Fruit fly (Drosophila melanogaster) whole organism, prepupa: ENCODE measurements around the gene Ppt1.

Experiments
- CG10631 ChIP-seq: fragments of 200-800 bp; sonication (Bioruptor generic); optimal IDR thresholded peaks from 2 replicates; lab custom pipeline; 2016; ENCODE audit warnings: missing biosample characterization, missing genetic modification characterization
- CG11294 ChIP-seq: fragments of 200-800 bp; sonication (Bioruptor generic); IDR thresholded peaks from 2 replicates; pipeline ENCODE4 v1.3.6; 2022; ENCODE audit warnings: missing biosample characterization, missing genetic modification characterization
- CG15336 ChIP-seq: fragments of 200-800 bp; sonication (Bioruptor generic); IDR thresholded peaks from 2 replicates; pipeline ENCODE4 v1.3.6; 2022; ENCODE audit warnings: missing biosample characterization, missing genetic modification characterization
- CG1621 ChIP-seq: fragments of 200-800 bp; sonication (Bioruptor generic); optimal IDR thresholded peaks from 3 replicates; lab custom pipeline; 2018; ENCODE audit warnings: missing biosample characterization, mild to moderate bottlenecking, missing genetic modification characterization
- CG31627 ChIP-seq: fragments of 200-800 bp; sonication (Bioruptor generic); optimal IDR thresholded peaks from 3 replicates; lab custom pipeline; 2016; ENCODE audit warnings: missing biosample characterization, missing genetic modification characterization
- CG32006 ChIP-seq: fragments of 200-800 bp; sonication (Bioruptor generic); optimal IDR thresholded peaks from 3 replicates; lab custom pipeline; 2017; ENCODE audit warnings: missing biosample characterization, mild to moderate bottlenecking, missing genetic modification characterization
- CG3919 ChIP-seq: fragments of 200-800 bp; sonication (Bioruptor generic); optimal IDR thresholded peaks from 3 replicates; lab custom pipeline; 2016; ENCODE audit warnings: missing biosample characterization, missing genetic modification characterization
- CG4318 ChIP-seq: fragments of 200-800 bp; sonication (Bioruptor generic); optimal IDR thresholded peaks from 3 replicates; lab custom pipeline; 2017; ENCODE audit warnings: missing biosample characterization, mild to moderate bottlenecking, missing genetic modification characterization
- CG6163 ChIP-seq: fragments of 200-800 bp; sonication (Bioruptor generic); IDR thresholded peaks from 3 replicates; pipeline ENCODE4 v1.3.6; 2022; ENCODE audit warnings: missing biosample characterization, missing genetic modification characterization
- CG6276 ChIP-seq: fragments of 200-800 bp; sonication (Bioruptor generic); optimal IDR thresholded peaks from 2 replicates; lab custom pipeline; 2017; ENCODE audit warnings: missing biosample characterization, mild to moderate bottlenecking, missing genetic modification characterization
- CG6792 ChIP-seq: fragments of 200-800 bp; sonication (Bioruptor generic); optimal IDR thresholded peaks from 3 replicates; lab custom pipeline; 2016; ENCODE audit warnings: missing biosample characterization, missing genetic modification characterization
- CG7368 ChIP-seq: fragments of 200-800 bp; sonication (Bioruptor generic); optimal IDR thresholded peaks from 3 replicates; lab custom pipeline; 2016; ENCODE audit warnings: missing biosample characterization, missing genetic modification characterization
- CG8119 ChIP-seq: fragments of 200-800 bp; sonication (Bioruptor generic); IDR thresholded peaks from 3 replicates; pipeline ENCODE4 v1.3.6; 2022; ENCODE audit warnings: missing biosample characterization, missing genetic modification characterization
- CG8632 ChIP-seq: fragments of 200-800 bp; sonication (Bioruptor generic); optimal IDR thresholded peaks from 3 replicates; lab custom pipeline; 2016; ENCODE audit warnings: missing biosample characterization, missing genetic modification characterization
- Eip75B ChIP-seq: fragments of 200-800 bp; sonication (Bioruptor generic); optimal IDR thresholded peaks from 3 replicates; lab custom pipeline; 2016; ENCODE audit warnings: missing biosample characterization, missing genetic modification characterization
- Eip78C ChIP-seq: fragments of 200-800 bp; sonication (Bioruptor generic); peaks from one replicate; lab custom pipeline; 2016; ENCODE audit warnings: missing biosample characterization, missing genetic modification characterization
- Eip93F ChIP-seq: fragments of 200-800 bp; sonication (Bioruptor generic); optimal IDR thresholded peaks from 2 replicates; lab custom pipeline; 2016; ENCODE audit warnings: missing biosample characterization, mild to moderate bottlenecking, missing genetic modification characterization
- Ets96B ChIP-seq: fragments of 200-800 bp; optimal IDR thresholded peaks from 2 replicates; lab custom pipeline; 2019; ENCODE audit warnings: missing biosample characterization, mild to moderate bottlenecking, missing genetic modification characterization, moderate library complexity
- Gug ChIP-seq: fragments of 200-800 bp; sonication (Bioruptor generic); IDR thresholded peaks from 2 replicates; pipeline ENCODE4 v1.3.6; 2022; ENCODE audit warnings: missing biosample characterization, missing genetic modification characterization
- Hr38 ChIP-seq: sonication (Bioruptor generic); optimal IDR thresholded peaks from 2 replicates; lab custom pipeline; 2016; ENCODE audit warnings: missing biosample characterization, missing genetic modification characterization
- Hr39 ChIP-seq: fragments of 200-800 bp; sonication (Bioruptor generic); optimal IDR thresholded peaks from 2 replicates; lab custom pipeline; 2016; ENCODE audit warnings: missing biosample characterization, missing genetic modification characterization
- Hr4 ChIP-seq: fragments of 200-800 bp; sonication (Bioruptor generic); optimal IDR thresholded peaks from 3 replicates; lab custom pipeline; 2016; ENCODE audit warnings: missing biosample characterization, missing genetic modification characterization
- Lpt ChIP-seq: fragments of 200-800 bp; sonication (Bioruptor generic); optimal IDR thresholded peaks from 3 replicates; lab custom pipeline; 2016; ENCODE audit warnings: missing biosample characterization, missing genetic modification characterization
- OdsH ChIP-seq: fragments of 200-800 bp; sonication (Bioruptor generic); optimal IDR thresholded peaks from 3 replicates; lab custom pipeline; 2016; ENCODE audit warnings: missing biosample characterization, missing genetic modification characterization
- Smox ChIP-seq: fragments of 200-800 bp; sonication (Bioruptor generic); optimal IDR thresholded peaks from 3 replicates; lab custom pipeline; 2016; ENCODE audit warnings: missing biosample characterization, missing genetic modification characterization
- Sox15 ChIP-seq: fragments of 200-800 bp; sonication (Bioruptor generic); optimal IDR thresholded peaks from 3 replicates; lab custom pipeline; 2016; ENCODE audit warnings: missing biosample characterization, missing genetic modification characterization
- dac ChIP-seq: fragments of 200-800 bp; sonication (Bioruptor generic); optimal IDR thresholded peaks from 2 replicates; lab custom pipeline; 2017; ENCODE audit warnings: missing biosample characterization, mild to moderate bottlenecking, missing genetic modification characterization
- dsx ChIP-seq: fragments of 200-800 bp; optimal IDR thresholded peaks from 3 replicates; lab custom pipeline; 2019; ENCODE audit warnings: missing biosample characterization, mild to moderate bottlenecking, missing genetic modification characterization, moderate library complexity; ENCODE audit not compliant: poor library complexity, severe bottlenecking
- eg ChIP-seq: fragments of 200-800 bp; sonication (Bioruptor generic); IDR thresholded peaks from 3 replicates; pipeline ENCODE4 v1.3.6; 2022; ENCODE audit warnings: missing biosample characterization, missing genetic modification characterization
- esn ChIP-seq: fragments of 200-800 bp; sonication (Bioruptor generic); optimal IDR thresholded peaks from 2 replicates; lab custom pipeline; 2016; ENCODE audit warnings: missing biosample characterization, mild to moderate bottlenecking, missing genetic modification characterization, moderate library complexity
- fd85E ChIP-seq: fragments of 200-800 bp; sonication (Bioruptor generic); optimal IDR thresholded peaks from 3 replicates; lab custom pipeline; 2016; ENCODE audit warnings: missing biosample characterization, missing genetic modification characterization
- fkh ChIP-seq: fragments of 200-800 bp; sonication (Bioruptor generic); optimal IDR thresholded peaks from 3 replicates; lab custom pipeline; 2017; ENCODE audit warnings: missing biosample characterization, mild to moderate bottlenecking, missing genetic modification characterization, moderate library complexity
- lz ChIP-seq: fragments of 200-800 bp; sonication (Bioruptor generic); optimal IDR thresholded peaks from 3 replicates; lab custom pipeline; 2016; ENCODE audit warnings: missing biosample characterization, missing genetic modification characterization
- net ChIP-seq: fragments of 200-800 bp; sonication (Bioruptor generic); optimal IDR thresholded peaks from 3 replicates; lab custom pipeline; 2016; ENCODE audit warnings: missing biosample characterization, missing genetic modification characterization
- salr ChIP-seq, 2 experiments: fragments of 200-800 bp; sonication (Bioruptor generic); optimal IDR thresholded peaks; 3 replicates each; lab custom pipeline; 2016 to 2018; ENCODE audit warnings: missing biosample characterization in 2 of 2, missing genetic modification characterization in 2 of 2, mild to moderate bottlenecking in 1 of 2
- spab ChIP-seq: fragments of 200-800 bp; sonication (Bioruptor generic); optimal IDR thresholded peaks from 2 replicates; lab custom pipeline; 2017; ENCODE audit warnings: missing biosample characterization, mild to moderate bottlenecking, missing genetic modification characterization, missing genetic modification reagents
- ss ChIP-seq, 2 experiments: fragments of 200-800 bp; sonication (Bioruptor generic); optimal IDR thresholded peaks; 2 replicates in 1 of 2; 3 replicates in 1 of 2; lab custom pipeline; 2017 to 2018; ENCODE audit warnings: mild to moderate bottlenecking in 2 of 2, missing biosample characterization in 2 of 2, missing genetic modification characterization in 2 of 2, moderate library complexity in 1 of 2
- svp ChIP-seq: fragments of 200-800 bp; sonication (Bioruptor generic); peaks from one replicate; lab custom pipeline; 2016; ENCODE audit warnings: missing biosample characterization, missing genetic modification characterization
- topi ChIP-seq: fragments of 200-800 bp; sonication (Bioruptor generic); optimal IDR thresholded peaks from 3 replicates; lab custom pipeline; 2016; ENCODE audit warnings: missing biosample characterization, missing genetic modification characterization
- vri ChIP-seq: fragments of 200-800 bp; sonication (Bioruptor generic); optimal IDR thresholded peaks from 3 replicates; lab custom pipeline; 2016; ENCODE audit warnings: missing biosample characterization, mild to moderate bottlenecking, missing genetic modification characterization

Ppt1 gene

dm6 chrX:8661162-8661807 is 28.7 kb downstream of the Ppt1 start:
- TF ChIP-seq CG3919 (GFP tag; lab: Kevin White, UChicago), result no peak
- TF ChIP-seq esn (GFP tag; lab: Kevin White, UChicago), result no peak
- no peak for TF ChIP-seq vri (GFP tag; lab: Kevin White, UChicago)
- TF ChIP-seq OdsH (GFP tag; lab: Kevin White, UChicago), result no peak
- TF ChIP-seq dsx (GFP tag; lab: Kevin White, UChicago), result peak; percentile 54
- no peak for TF ChIP-seq Gug (GFP tag; lab: Robert Waterston, UW)

dm6 chrX:8660354-8660753 is 29.7 kb downstream of the Ppt1 start:
- TF ChIP-seq CG6792 (GFP tag; lab: Kevin White, UChicago), result no peak
- TF ChIP-seq Smox (GFP tag; lab: Kevin White, UChicago), result no peak
- TF ChIP-seq CG4318 (GFP tag; lab: Kevin White, UChicago), result no peak
- 0 out of 3 replicates have a peak, but pooled peaks have one; percentile 8 for TF ChIP-seq CG6163 (GFP tag; lab: Robert Waterston, UW)
- TF ChIP-seq salr (GFP tag; optimal IDR thresholded peaks at IDR 0.05; lab: Kevin White, UChicago), result no peak
- no peak for TF ChIP-seq CG32006 (GFP tag; lab: Kevin White, UChicago)
- no peak for TF ChIP-seq Eip78C (GFP tag; lab: Kevin White, UChicago)
- TF ChIP-seq Ets96B (tag; lab: Kevin White, UChicago), result no peak
- peak; percentile 66 for TF ChIP-seq svp (GFP tag; lab: Kevin White, UChicago)
- TF ChIP-seq dsx (GFP tag; lab: Kevin White, UChicago), result no peak
- TF ChIP-seq CG31627, result peak; percentile 3

- TF ChIP-seq CG7368 (GFP tag; lab: Kevin White, UChicago) (no peak), CG32006 (GFP tag; lab: Kevin White, UChicago) (no peak), eg (GFP tag; lab: Robert Waterston, UW) (no peak)
Observed at dm6 chrX:8658047-8658446, 32.0 kb downstream of the Ppt1 start.

dm6 chrX:8656550-8657431 is 33.2 kb downstream of the Ppt1 start:
- TF ChIP-seq OdsH (GFP tag; lab: Kevin White, UChicago) (peak; percentile 61), CG4318 (GFP tag; lab: Kevin White, UChicago) (peak; percentile 24), lz (GFP tag; lab: Kevin White, UChicago) (peak; percentile 56), Smox (GFP tag; lab: Kevin White, UChicago) (peak; percentile 47), spab (GFP tag; lab: Kevin White, UChicago) (peak; percentile 62), dac (GFP tag; lab: Kevin White, UChicago) (peak; percentile 52), CG8119 (GFP tag; lab: Robert Waterston, UW) (peak; percentile 59; the same call in 1 of the 3 replicates), Eip75B (GFP tag; lab: Kevin White, UChicago) (peak; percentile 61), CG6792 (GFP tag; lab: Kevin White, UChicago) (peak; percentile 64), Hr4 (peak; percentile 55), Sox15 (GFP tag; lab: Kevin White, UChicago) (peak; percentile 59), Lpt (peak; percentile 28), Eip93F (GFP tag; lab: Kevin White, UChicago) (no peak), CG1621 (peak; percentile 68), svp (GFP tag; lab: Kevin White, UChicago) (peak; percentile 75), CG11294 (GFP tag; lab: Robert Waterston, UW) (no peak), Hr39 (GFP tag; lab: Kevin White, UChicago) (peak; percentile 71), topi (GFP tag; lab: Kevin White, UChicago) (peak; percentile 64), Eip78C (GFP tag; lab: Kevin White, UChicago) (peak; percentile 92), CG6276 (GFP tag; lab: Kevin White, UChicago) (peak; percentile 52), fkh (GFP tag; lab: Kevin White, UChicago) (no peak), CG10631 (GFP tag; lab: Kevin White, UChicago) (peak; percentile 63), net (peak; percentile 43), CG32006 (GFP tag; lab: Kevin White, UChicago) (peak; percentile 80), CG3919 (GFP tag; lab: Kevin White, UChicago) (peak; percentile 75), CG8632 (peak; percentile 26), dsx (GFP tag; lab: Kevin White, UChicago) (peak; percentile 68), ss (GFP tag; optimal IDR thresholded peaks at IDR 0.05; lab: Kevin White, UChicago) (peak; percentile 60 to 68), fd85E (GFP tag; lab: Kevin White, UChicago) (no peak), esn (GFP tag; lab: Kevin White, UChicago) (peak; percentile 62), salr (GFP tag; optimal IDR thresholded peaks at IDR 0.05; lab: Kevin White, UChicago) (peak; percentile 37 to 53), CG31627 (peak; percentile 65), CG15336 (GFP tag; lab: Robert Waterston, UW) (peak; percentile 63; the same call in 1 of the 2 replicates), Hr38 (GFP tag; lab: Kevin White, UChicago) (no peak)
